Fruit fly (Drosophila melanogaster) whole organism, embryonic: ENCODE measurements around the gene cv-c.
A peak's percentile ranks its signal among the peaks of the same experiment; 100 is the strongest.

ENCODE experiments used
- CG12236 ChIP-seq: fragments of 200-800 bp; sonication (Bioruptor generic); optimal IDR thresholded peaks from 2 replicates; lab custom pipeline; 2016; ENCODE audit warnings: missing biosample characterization, missing genetic modification characterization
- CG15514 ChIP-seq: fragments of 200-800 bp; sonication (Bioruptor generic); optimal IDR thresholded peaks from 3 replicates; lab custom pipeline; 2017; ENCODE audit warnings: missing biosample characterization, missing genetic modification characterization, mild to moderate bottlenecking, moderate library complexity, missing genetic modification reagents
- CG15601 ChIP-seq: fragments of 200-800 bp; sonication (Bioruptor generic); optimal IDR thresholded peaks from 3 replicates; lab custom pipeline; 2019; ENCODE audit warnings: missing biosample characterization, mild to moderate bottlenecking, missing genetic modification characterization, moderate library complexity
- CG1603 ChIP-seq: fragments of 200-800 bp; sonication (Bioruptor generic); optimal IDR thresholded peaks from 2 replicates; lab custom pipeline; 2019; ENCODE audit warnings: missing biosample characterization, mild to moderate bottlenecking, missing genetic modification characterization, moderate library complexity
- CG17385 ChIP-seq: fragments of 200-800 bp; sonication (Bioruptor generic); optimal IDR thresholded peaks from 3 replicates; lab custom pipeline; 2018; ENCODE audit warnings: missing biosample characterization, mild to moderate bottlenecking, missing genetic modification characterization
- CG17612 ChIP-seq: fragments of 200-800 bp; sonication (Bioruptor generic); IDR thresholded peaks from 2 replicates; pipeline ENCODE4 v1.3.6; 2022; ENCODE audit warnings: missing biosample characterization, missing genetic modification characterization
- CG17802 ChIP-seq: fragments of 200-800 bp; sonication (Bioruptor generic); optimal IDR thresholded peaks from 2 replicates; lab custom pipeline; 2018; ENCODE audit warnings: missing biosample characterization, mild to moderate bottlenecking, missing genetic modification characterization, moderate library complexity
- CG18262 ChIP-seq: fragments of 200-800 bp; optimal IDR thresholded peaks from 3 replicates; lab custom pipeline; 2019; ENCODE audit warnings: missing biosample characterization, mild to moderate bottlenecking, missing genetic modification characterization, moderate library complexity
- CG30403 ChIP-seq: fragments of 200-800 bp; sonication (Bioruptor generic); optimal IDR thresholded peaks from 3 replicates; lab custom pipeline; 2016; ENCODE audit warnings: missing biosample characterization, missing genetic modification characterization
- CG33557 ChIP-seq: fragments of 200-800 bp; sonication (Bioruptor generic); optimal IDR thresholded peaks from 2 replicates; lab custom pipeline; 2019; ENCODE audit warnings: missing biosample characterization, mild to moderate bottlenecking, missing genetic modification characterization, moderate library complexity
- CG3838 ChIP-seq: fragments of 200-800 bp; sonication (Bioruptor generic); optimal IDR thresholded peaks from 3 replicates; lab custom pipeline; 2016; ENCODE audit warnings: missing biosample characterization, missing genetic modification characterization
- CG4424 ChIP-seq: fragments of 200-800 bp; sonication (Bioruptor generic); optimal IDR thresholded peaks from 3 replicates; lab custom pipeline; 2016; ENCODE audit warnings: missing biosample characterization, missing genetic modification characterization
- CG6854 ChIP-seq: fragments of 200-800 bp; sonication (Bioruptor generic); optimal IDR thresholded peaks from 3 replicates; lab custom pipeline; 2017; ENCODE audit warnings: missing biosample characterization, mild to moderate bottlenecking, missing genetic modification characterization
- CG7963 ChIP-seq: fragments of 200-800 bp; sonication (Bioruptor generic); IDR thresholded peaks from 3 replicates; pipeline ENCODE4 v1.3.6; 2022; ENCODE audit warnings: missing biosample characterization, missing genetic modification characterization; ENCODE audit not compliant: partially characterized antibody
- CG8924 ChIP-seq: fragments of 200-800 bp; optimal IDR thresholded peaks from 3 replicates; lab custom pipeline; 2019; ENCODE audit warnings: missing biosample characterization, mild to moderate bottlenecking, missing genetic modification characterization, moderate library complexity
- Chrac-16 ChIP-seq: fragments of 200-800 bp; sonication (Bioruptor generic); optimal IDR thresholded peaks from 3 replicates; lab custom pipeline; 2016; ENCODE audit warnings: missing biosample characterization, missing genetic modification characterization
- CoRest ChIP-seq: fragments of 200-800 bp; sonication (Bioruptor generic); optimal IDR thresholded peaks from 3 replicates; lab custom pipeline; 2018; ENCODE audit warnings: missing biosample characterization, mild to moderate bottlenecking, missing genetic modification characterization, moderate library complexity
- Dll ChIP-seq: fragments of 200-800 bp; sonication (Bioruptor generic); IDR thresholded peaks from 4 replicates; pipeline ENCODE4 v1.3.6; 2022; ENCODE audit warnings: missing biosample characterization, missing genetic modification characterization; ENCODE audit not compliant: partially characterized antibody
- Fer1 ChIP-seq: fragments of 200-800 bp; sonication (Bioruptor generic); optimal IDR thresholded peaks from 2 replicates; lab custom pipeline; 2017; ENCODE audit warnings: missing biosample characterization, mild to moderate bottlenecking, missing genetic modification characterization
- GATAe ChIP-seq: fragments of 200-800 bp; sonication (Bioruptor generic); conservative IDR thresholded peaks from 2 replicates; pipeline ENCODE4 v1.3.6; 2022; ENCODE audit warnings: missing biosample characterization, missing genetic modification characterization
- H15 ChIP-seq: fragments of 200-800 bp; sonication (Bioruptor generic); IDR thresholded peaks from 3 replicates; pipeline ENCODE4 v1.3.6; 2022; ENCODE audit warnings: missing biosample characterization, missing genetic modification characterization
- Hand ChIP-seq: fragments of 200-800 bp; sonication (Bioruptor generic); optimal IDR thresholded peaks from 2 replicates; lab custom pipeline; 2017; ENCODE audit warnings: mild to moderate bottlenecking, missing biosample characterization, missing genetic modification reagents, missing genetic modification characterization
- Hr3 ChIP-seq: fragments of 200-800 bp; sonication (Bioruptor generic); optimal IDR thresholded peaks from 3 replicates; lab custom pipeline; 2016; ENCODE audit warnings: missing biosample characterization, missing genetic modification characterization
- Myb ChIP-seq: fragments of 200-800 bp; sonication (Bioruptor generic); optimal IDR thresholded peaks from 2 replicates; lab custom pipeline; 2016; ENCODE audit warnings: missing biosample characterization, missing genetic modification characterization
- Nf-YC ChIP-seq: fragments of 200-800 bp; optimal IDR thresholded peaks from 3 replicates; lab custom pipeline; 2019; ENCODE audit warnings: missing biosample characterization, mild to moderate bottlenecking, missing genetic modification characterization, moderate library complexity
- Poxn ChIP-seq: fragments of 200-800 bp; sonication (Bioruptor generic); IDR thresholded peaks from 2 replicates; pipeline ENCODE4 v1.3.6; 2022; ENCODE audit warnings: missing biosample characterization, missing genetic modification characterization
- Spps ChIP-seq: fragments of 200-800 bp; sonication (Bioruptor generic); optimal IDR thresholded peaks from 2 replicates; lab custom pipeline; 2018; ENCODE audit warnings: missing biosample characterization, mild to moderate bottlenecking, missing genetic modification characterization
- Trl ChIP-seq, 3 experiments: fragments of >200 bp in 2 of 3; fragments of 200-800 bp in 1 of 3; sonication (Bioruptor generic) in 1 of 3; optimal IDR thresholded peaks; 2 replicates in 1 of 3; 3 replicates in 2 of 3; lab custom pipeline; 2016 to 2017; ENCODE audit warnings: missing biosample characterization in 1 of 3, missing genetic modification characterization in 1 of 3
- Xbp1 ChIP-seq: fragments of 200-800 bp; sonication (Bioruptor generic); optimal IDR thresholded peaks from 3 replicates; lab custom pipeline; 2016; ENCODE audit warnings: missing biosample characterization, mild to moderate bottlenecking, missing genetic modification characterization
- az2 ChIP-seq: fragments of 200-800 bp; sonication (Bioruptor generic); optimal IDR thresholded peaks from 3 replicates; lab custom pipeline; 2016; ENCODE audit warnings: missing biosample characterization, missing genetic modification characterization
- bab2 ChIP-seq: fragments of 200-800 bp; sonication (Bioruptor generic); optimal IDR thresholded peaks from 2 replicates; lab custom pipeline; 2016; ENCODE audit warnings: missing biosample characterization, missing genetic modification characterization
- bcd ChIP-seq: fragments of 200-800 bp; sonication (Bioruptor generic); optimal IDR thresholded peaks from 2 replicates; lab custom pipeline; 2017; ENCODE audit warnings: missing biosample characterization, mild to moderate bottlenecking, missing genetic modification characterization
- cad ChIP-seq: fragments of >200 bp; optimal IDR thresholded peaks from 2 replicates; lab custom pipeline; 2017; ENCODE audit warnings: missing biosample characterization, missing genetic modification characterization
- chm ChIP-seq: fragments of 200-800 bp; sonication (Bioruptor generic); IDR thresholded peaks from 2 replicates; pipeline ENCODE4 v1.3.6; 2022; ENCODE audit warnings: missing biosample characterization, missing genetic modification characterization
- croc ChIP-seq: fragments of 200-800 bp; sonication (Bioruptor generic); conservative IDR thresholded peaks from 3 replicates; pipeline ENCODE4 v1.3.6; 2022; ENCODE audit warnings: missing biosample characterization, missing genetic modification characterization
- dimm ChIP-seq: fragments of 200-800 bp; sonication (Bioruptor generic); IDR thresholded peaks from 2 replicates; pipeline ENCODE4 v1.3.6; 2022; ENCODE audit warnings: missing biosample characterization, missing genetic modification characterization
- dmrt11E ChIP-seq: fragments of 200-800 bp; sonication (Bioruptor generic); optimal IDR thresholded peaks from 3 replicates; lab custom pipeline; 2018; ENCODE audit warnings: missing biosample characterization, mild to moderate bottlenecking, missing genetic modification characterization, moderate library complexity
- emc ChIP-seq: fragments of 200-800 bp; sonication (Bioruptor generic); optimal IDR thresholded peaks from 2 replicates; lab custom pipeline; 2016; ENCODE audit warnings: missing biosample characterization, missing genetic modification characterization
- esg ChIP-seq: fragments of 200-800 bp; sonication (Bioruptor generic); conservative IDR thresholded peaks from 2 replicates; pipeline ENCODE4 v1.3.6; 2022; ENCODE audit warnings: missing biosample characterization, missing genetic modification characterization
- exex ChIP-seq: fragments of 200-800 bp; sonication (Bioruptor generic); optimal IDR thresholded peaks from 4 replicates; lab custom pipeline; 2018; ENCODE audit warnings: missing biosample characterization, mild to moderate bottlenecking, missing genetic modification characterization, moderate library complexity
- gcm ChIP-seq: fragments of 200-800 bp; sonication (Bioruptor generic); optimal IDR thresholded peaks from 2 replicates; lab custom pipeline; 2019; ENCODE audit warnings: missing biosample characterization, mild to moderate bottlenecking, missing genetic modification characterization, moderate library complexity
- grau ChIP-seq: fragments of 200-800 bp; optimal IDR thresholded peaks from 3 replicates; lab custom pipeline; 2019; ENCODE audit warnings: missing biosample characterization, mild to moderate bottlenecking, missing genetic modification characterization, moderate library complexity
- grn ChIP-seq: fragments of 200-800 bp; sonication (Bioruptor generic); optimal IDR thresholded peaks from 3 replicates; lab custom pipeline; 2017; ENCODE audit warnings: missing biosample characterization, missing genetic modification characterization
- jing ChIP-seq: fragments of 200-800 bp; sonication (Bioruptor generic); optimal IDR thresholded peaks from 2 replicates; lab custom pipeline; 2018; ENCODE audit warnings: missing biosample characterization, mild to moderate bottlenecking, missing genetic modification characterization
- luna ChIP-seq: fragments of 200-800 bp; sonication (Bioruptor generic); optimal IDR thresholded peaks from 2 replicates; lab custom pipeline; 2016; ENCODE audit warnings: missing biosample characterization, missing genetic modification characterization
- sens-2 ChIP-seq: fragments of 200-800 bp; sonication (Bioruptor generic); IDR thresholded peaks from 2 replicates; pipeline ENCODE4 v1.3.6; 2022; ENCODE audit warnings: missing biosample characterization, missing genetic modification characterization
- shn ChIP-seq: fragments of 200-800 bp; sonication (Bioruptor generic); optimal IDR thresholded peaks from 3 replicates; lab custom pipeline; 2016; ENCODE audit warnings: missing biosample characterization, missing genetic modification characterization
- sob ChIP-seq: fragments of 200-800 bp; sonication (Bioruptor generic); IDR thresholded peaks from 2 replicates; pipeline ENCODE4 v1.3.6; 2022; ENCODE audit warnings: missing biosample characterization, missing genetic modification characterization
- sug ChIP-seq: fragments of 200-800 bp; optimal IDR thresholded peaks from 2 replicates; lab custom pipeline; 2019; ENCODE audit warnings: missing biosample characterization, mild to moderate bottlenecking, missing genetic modification characterization, moderate library complexity

cv-c gene

DNA sequence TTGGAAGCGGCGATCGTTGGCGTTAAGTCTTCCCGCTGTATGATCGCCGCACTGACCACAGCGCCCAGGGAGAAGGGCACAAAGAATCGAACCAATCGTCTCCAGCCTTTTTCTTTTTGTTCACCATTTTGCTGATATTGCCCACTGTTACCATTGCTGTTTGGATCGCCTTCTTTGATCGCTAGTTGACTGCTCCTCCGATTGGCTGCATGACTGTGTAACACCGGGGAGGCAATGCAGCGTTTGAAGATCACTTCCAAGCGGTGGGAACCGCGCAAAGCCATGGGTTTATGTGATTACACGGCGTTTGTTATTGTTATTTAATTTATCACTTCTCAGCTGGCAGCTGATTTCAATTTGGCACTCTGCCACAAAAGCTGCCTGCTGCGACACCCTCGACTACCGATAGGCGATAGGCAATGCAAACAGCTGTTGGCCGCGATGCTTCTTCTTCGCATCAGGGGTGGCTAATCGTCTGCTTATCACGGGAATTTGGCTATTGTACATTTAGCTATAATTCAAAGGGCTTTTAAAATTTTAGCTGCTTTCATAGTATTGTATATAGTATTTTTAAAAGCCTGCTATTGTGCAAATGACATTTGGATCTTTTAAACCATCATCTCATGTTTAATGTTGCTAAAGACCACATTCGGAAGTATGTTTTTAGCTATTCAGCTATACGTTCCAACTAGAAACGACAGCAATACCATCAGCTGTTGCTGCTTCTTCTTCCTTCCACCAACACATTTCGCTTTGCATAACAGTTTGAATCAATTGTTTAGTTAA lies 29.8 kb upstream of the cv-c start, which contains the start of the genes HtrA2 and mRpL11 (continued):
- TF ChIP-seq CG8924 (tag; lab: Kevin White, UChicago) (peak; percentile 62), Nf-YC (tag; lab: Kevin White, UChicago) (no peak), esg (GFP tag; lab: Robert Waterston, UW) (no peak), gcm (no peak), luna (GFP tag; lab: Kevin White, UChicago) (peak; percentile 48), CoRest (tag; lab: Kevin White, UChicago) (peak; percentile 75), Trl (optimal IDR thresholded peaks at IDR 0.05; lab: Kevin White, UChicago) (no peak), Trl (GFP tag; optimal IDR thresholded peaks at IDR 0.05; lab: Kevin White, UChicago) (peak; percentile 66), CG17802 (no peak), dmrt11E (tag; lab: Kevin White, UChicago) (peak; percentile 43), cad (no peak), Fer1 (GFP tag; lab: Kevin White, UChicago) (no peak), CG17385 (GFP tag; lab: Kevin White, UChicago) (peak; percentile 100), chm (GFP tag; lab: Robert Waterston, UW) (no peak), CG17612 (GFP tag; lab: Robert Waterston, UW) (no peak), CG4424 (GFP tag; lab: Kevin White, UChicago) (peak; percentile 17), Hand (GFP tag; lab: Kevin White, UChicago) (no peak), croc (GFP tag; lab: Robert Waterston, UW) (peak; percentile 45), CG1603 (tag; lab: Kevin White, UChicago) (peak; percentile 48), CG12236 (GFP tag; lab: Kevin White, UChicago) (no peak), CG18262 (tag; lab: Kevin White, UChicago) (peak; percentile 57), dimm (GFP tag; lab: Robert Waterston, UW) (no peak), CG7963 (GFP tag; lab: Robert Waterston, UW) (peak; percentile 44; the same call in 1 of the 3 replicates), Poxn (GFP tag; lab: Robert Waterston, UW) (no peak), Xbp1 (peak; percentile 64), Spps (no peak), CG30403 (GFP tag; lab: Kevin White, UChicago) (peak; percentile 76), sens-2 (GFP tag; lab: Robert Waterston, UW) (no peak), bab2 (GFP tag; lab: Kevin White, UChicago) (peak; percentile 66), H15 (GFP tag; lab: Robert Waterston, UW) (no peak), CG3838 (GFP tag; lab: Kevin White, UChicago) (no peak), emc (GFP tag; lab: Kevin White, UChicago) (no peak), Dll (GFP tag; lab: Robert Waterston, UW) (peak; percentile 56; the same call in 2 of the 4 replicates), jing (no peak), az2 (GFP tag; lab: Kevin White, UChicago) (peak; percentile 33), bcd (GFP tag; lab: Kevin White, UChicago) (peak; percentile 59), CG15514 (GFP tag; lab: Kevin White, UChicago) (peak; percentile 67), Hr3 (GFP tag; lab: Kevin White, UChicago) (peak; percentile 78), sob (GFP tag; lab: Robert Waterston, UW) (no peak; the same call in 1 of the 2 replicates), grau (no peak), Chrac-16 (GFP tag; lab: Kevin White, UChicago) (peak; percentile 57), exex (tag; lab: Kevin White, UChicago) (peak; percentile 67), CG15601 (tag; lab: Kevin White, UChicago) (peak; percentile 93), sug (tag; lab: Kevin White, UChicago) (peak; percentile 79), GATAe (GFP tag; lab: Robert Waterston, UW) (no peak), shn (GFP tag; lab: Kevin White, UChicago) (peak; percentile 73), CG33557 (peak; percentile 61), Myb (GFP tag; lab: Kevin White, UChicago) (peak; percentile 73), CG6854 (GFP tag; lab: Kevin White, UChicago) (no peak), grn (GFP tag; lab: Kevin White, UChicago) (peak; percentile 18)
